Worm (Caenorhabditis elegans) whole organism, L4/young adult: ENCODE measurements around the gene pck-3.

Experiments
- W03F9.2 ChIP-seq: fragments of 150-350 bp; optimal IDR thresholded peaks from 2 replicates; lab custom pipeline; 2014; ENCODE audit warnings: missing biosample characterization, missing genetic modification characterization
- him-1 ChIP-seq: sonication (generic microtip); optimal IDR thresholded peaks from 2 replicates; lab custom pipeline; 2016; ENCODE audit warnings: missing genotype, missing genetic modification reagents, missing genetic modification characterization, missing compliant biosample characterization

- TF ChIP-seq W03F9.2 (tag; lab: Kevin White, UChicago) = no peak
- TF ChIP-seq him-1 (tag; lab: Kevin White, UChicago) = no peak
Observed at ce11 chrIV:5923112-5923511, 26.7 kb downstream of the pck-3 start.
